Worm (Caenorhabditis elegans) whole organism, L2 larva: ENCODE measurements around the gene T23F11.6.

ENCODE experiments used
- elt-1 ChIP-seq: fragments of 150-350 bp; optimal IDR thresholded peaks from 2 replicates; lab custom pipeline; 2014; ENCODE audit warnings: missing biosample characterization, missing genetic modification characterization
- fos-1 ChIP-seq: fragments of 150-350 bp; optimal IDR thresholded peaks from 2 replicates; lab custom pipeline; 2014; ENCODE audit warnings: missing biosample characterization, missing genetic modification characterization
- gmeb-1 ChIP-seq: fragments of 150-350 bp; optimal IDR thresholded peaks from 2 replicates; lab custom pipeline; 2014; ENCODE audit warnings: missing biosample characterization, missing genetic modification characterization
- mab-5 ChIP-seq: fragments of 150-350 bp; optimal IDR thresholded peaks from 2 replicates; lab custom pipeline; 2014; ENCODE audit warnings: missing biosample characterization, missing genetic modification characterization
- nhr-10 ChIP-seq: sonication (generic microtip); optimal IDR thresholded peaks from 2 replicates; lab custom pipeline; 2017; ENCODE audit warnings: missing biosample characterization, missing genetic modification characterization
- nhr-237 ChIP-seq: fragments of 150-350 bp; optimal IDR thresholded peaks from 2 replicates; lab custom pipeline; 2014; ENCODE audit warnings: missing biosample characterization, missing genetic modification characterization
- skn-1 ChIP-seq: sonication (generic microtip); optimal IDR thresholded peaks from 2 replicates; lab custom pipeline; 2017; ENCODE audit warnings: missing biosample characterization, missing genetic modification characterization
- ztf-4 ChIP-seq: fragments of 150-350 bp; optimal IDR thresholded peaks from 2 replicates; lab custom pipeline; 2014; ENCODE audit warnings: missing biosample characterization, missing genetic modification characterization

DNA sequence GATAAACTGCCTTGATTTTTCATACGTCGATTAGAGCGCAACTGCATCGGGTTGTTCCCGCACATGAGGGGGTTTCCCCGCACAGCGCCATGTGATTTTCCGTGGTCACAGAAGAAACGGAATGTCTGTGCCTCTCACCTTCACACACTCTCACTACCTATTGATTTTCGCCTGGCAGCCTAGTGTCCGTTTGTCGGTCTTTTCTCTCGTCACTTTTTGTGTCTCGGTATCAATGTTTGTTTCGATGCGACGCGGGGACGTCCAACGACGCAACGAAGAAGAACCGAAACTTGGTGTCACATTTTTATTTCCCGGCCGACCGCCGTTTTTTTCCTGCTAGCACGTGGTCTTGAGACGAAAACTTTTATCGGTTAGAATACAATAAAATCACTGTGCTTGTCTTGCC lies 1.6 kb upstream of the T23F11.6 start:
- peak; percentile 65 for TF ChIP-seq skn-1 (tag; lab: Kevin White, UChicago)
- TF ChIP-seq fos-1 (tag; lab: Kevin White, UChicago) = peak; percentile 98
- TF ChIP-seq ztf-4 (tag; lab: Kevin White, UChicago) = peak; percentile 54
- no peak for TF ChIP-seq nhr-237 (tag; lab: Kevin White, UChicago)
- TF ChIP-seq nhr-10 = peak; percentile 7
- no peak for TF ChIP-seq elt-1 (tag; lab: Kevin White, UChicago)
- peak; percentile 81 for TF ChIP-seq gmeb-1 (tag; lab: Kevin White, UChicago)
- TF ChIP-seq mab-5 (tag; lab: Kevin White, UChicago) = peak; percentile 58
